Fruit fly (Drosophila melanogaster) whole organism, pupa: ENCODE results near the gene CG10597.

ENCODE experiments used
- CG15710 ChIP-seq: fragments of 200-800 bp; sonication (Bioruptor generic); optimal IDR thresholded peaks from 2 replicates; lab custom pipeline; 2018; ENCODE audit warnings: missing biosample characterization, mild to moderate bottlenecking, missing genetic modification characterization, moderate library complexity
- CG34367 ChIP-seq: fragments of 200-800 bp; sonication (Bioruptor generic); optimal IDR thresholded peaks from 2 replicates; lab custom pipeline; 2018; ENCODE audit warnings: missing biosample characterization, mild to moderate bottlenecking, missing genetic modification characterization
- CG9948 ChIP-seq: fragments of 200-800 bp; sonication (Bioruptor generic); optimal IDR thresholded peaks from 2 replicates; lab custom pipeline; 2018; ENCODE audit warnings: missing biosample characterization, mild to moderate bottlenecking, missing genetic modification characterization, moderate library complexity
- Ets98B ChIP-seq: fragments of 200-800 bp; sonication (Bioruptor generic); IDR thresholded peaks from 2 replicates; pipeline ENCODE4 v1.3.6; 2022; ENCODE audit warnings: missing biosample characterization, missing genetic modification characterization
- Pif1A ChIP-seq: fragments of 200-800 bp; sonication (Bioruptor generic); optimal IDR thresholded peaks from 3 replicates; lab custom pipeline; 2016; ENCODE audit warnings: missing biosample characterization, missing genetic modification characterization
- Pif1B ChIP-seq: fragments of 200-800 bp; sonication (Bioruptor generic); optimal IDR thresholded peaks from 3 replicates; lab custom pipeline; 2016; ENCODE audit warnings: missing biosample characterization, missing genetic modification characterization
- Snoo ChIP-seq: fragments of 200-800 bp; sonication (Bioruptor generic); optimal IDR thresholded peaks from 3 replicates; lab custom pipeline; 2017; ENCODE audit warnings: missing biosample characterization, mild to moderate bottlenecking, missing genetic modification characterization, inconsistent platforms

DNA sequence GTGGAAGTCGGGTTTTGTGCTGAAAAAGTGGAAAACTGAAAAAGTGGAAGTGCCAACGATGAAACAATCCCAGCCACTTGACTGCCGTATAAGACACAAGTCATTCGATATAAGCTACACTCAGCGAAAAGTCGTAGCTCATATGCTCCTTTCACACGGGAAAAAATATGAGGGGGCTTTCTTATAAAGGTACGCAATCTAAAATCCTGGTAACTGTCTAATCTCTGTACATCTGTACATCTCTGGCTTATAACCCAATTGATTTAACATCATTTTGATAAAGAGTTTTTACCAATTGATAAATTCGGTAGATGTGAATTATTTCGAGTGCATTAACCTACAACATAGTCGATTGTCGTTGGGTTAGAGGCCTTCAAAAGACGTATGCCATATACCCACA is 44.0 kb upstream of the CG10597 start:
- TF ChIP-seq Pif1B (GFP tag; lab: Kevin White, UChicago) (no peak), Pif1A (GFP tag; lab: Kevin White, UChicago) (no peak), CG15710 (tag; lab: Kevin White, UChicago) (no peak), Ets98B (GFP tag; lab: Robert Waterston, UW) (no peak), Snoo (no peak), CG34367 (tag; lab: Kevin White, UChicago) (no peak), CG9948 (tag; lab: Kevin White, UChicago) (no peak)
